Fruit fly (Drosophila melanogaster) whole organism, prepupa: Measurements from ENCODE around the gene rst.

Experiments
- CG10669 ChIP-seq: fragments of 200-800 bp; sonication (Bioruptor generic); optimal IDR thresholded peaks from 3 replicates; lab custom pipeline; 2018; ENCODE audit warnings: missing biosample characterization, mild to moderate bottlenecking, missing genetic modification characterization, moderate library complexity
- CG11294 ChIP-seq: fragments of 200-800 bp; sonication (Bioruptor generic); IDR thresholded peaks from 2 replicates; pipeline ENCODE4 v1.3.6; 2022; ENCODE audit warnings: missing biosample characterization, missing genetic modification characterization
- CG11762 ChIP-seq: fragments of 200-800 bp; sonication (Bioruptor generic); optimal IDR thresholded peaks from 3 replicates; lab custom pipeline; 2016; ENCODE audit warnings: missing biosample characterization, missing genetic modification characterization; ENCODE audit not compliant: insufficient read depth
- CG32006 ChIP-seq: fragments of 200-800 bp; sonication (Bioruptor generic); optimal IDR thresholded peaks from 3 replicates; lab custom pipeline; 2017; ENCODE audit warnings: missing biosample characterization, mild to moderate bottlenecking, missing genetic modification characterization
- CG34406 ChIP-seq: fragments of 200-800 bp; sonication (Bioruptor generic); optimal IDR thresholded peaks from 3 replicates; lab custom pipeline; 2016; ENCODE audit warnings: missing biosample characterization, missing genetic modification characterization
- CG3919 ChIP-seq: fragments of 200-800 bp; sonication (Bioruptor generic); optimal IDR thresholded peaks from 3 replicates; lab custom pipeline; 2016; ENCODE audit warnings: missing biosample characterization, missing genetic modification characterization
- CG4318 ChIP-seq: fragments of 200-800 bp; sonication (Bioruptor generic); optimal IDR thresholded peaks from 3 replicates; lab custom pipeline; 2017; ENCODE audit warnings: missing biosample characterization, mild to moderate bottlenecking, missing genetic modification characterization
- CG6163 ChIP-seq: fragments of 200-800 bp; sonication (Bioruptor generic); IDR thresholded peaks from 3 replicates; pipeline ENCODE4 v1.3.6; 2022; ENCODE audit warnings: missing biosample characterization, missing genetic modification characterization
- CG6792 ChIP-seq: fragments of 200-800 bp; sonication (Bioruptor generic); optimal IDR thresholded peaks from 3 replicates; lab custom pipeline; 2016; ENCODE audit warnings: missing biosample characterization, missing genetic modification characterization
- CG6854 ChIP-seq: fragments of 200-800 bp; sonication (Bioruptor generic); optimal IDR thresholded peaks from 2 replicates; lab custom pipeline; 2017; ENCODE audit warnings: missing biosample characterization, mild to moderate bottlenecking, missing genetic modification characterization
- CG7368 ChIP-seq: fragments of 200-800 bp; sonication (Bioruptor generic); optimal IDR thresholded peaks from 3 replicates; lab custom pipeline; 2016; ENCODE audit warnings: missing biosample characterization, missing genetic modification characterization
- CG8319 ChIP-seq: fragments of 200-800 bp; sonication (Bioruptor generic); optimal IDR thresholded peaks from 3 replicates; lab custom pipeline; 2016; ENCODE audit warnings: missing biosample characterization, missing genetic modification characterization
- CG8632 ChIP-seq: fragments of 200-800 bp; sonication (Bioruptor generic); optimal IDR thresholded peaks from 3 replicates; lab custom pipeline; 2016; ENCODE audit warnings: missing biosample characterization, missing genetic modification characterization
- CG9139 ChIP-seq: fragments of 200-800 bp; sonication (Bioruptor generic); optimal IDR thresholded peaks from 3 replicates; lab custom pipeline; 2017; ENCODE audit warnings: missing biosample characterization, mild to moderate bottlenecking, missing genetic modification characterization
- Eip75B ChIP-seq: fragments of 200-800 bp; sonication (Bioruptor generic); optimal IDR thresholded peaks from 3 replicates; lab custom pipeline; 2016; ENCODE audit warnings: missing biosample characterization, missing genetic modification characterization
- Ets21C ChIP-seq: fragments of 200-800 bp; sonication (Bioruptor generic); optimal IDR thresholded peaks from 3 replicates; lab custom pipeline; 2016; ENCODE audit warnings: missing biosample characterization, missing genetic modification characterization
- Gug ChIP-seq: fragments of 200-800 bp; sonication (Bioruptor generic); IDR thresholded peaks from 2 replicates; pipeline ENCODE4 v1.3.6; 2022; ENCODE audit warnings: missing biosample characterization, missing genetic modification characterization
- Hr38 ChIP-seq: sonication (Bioruptor generic); optimal IDR thresholded peaks from 2 replicates; lab custom pipeline; 2016; ENCODE audit warnings: missing biosample characterization, missing genetic modification characterization
- Hr39 ChIP-seq: fragments of 200-800 bp; sonication (Bioruptor generic); optimal IDR thresholded peaks from 2 replicates; lab custom pipeline; 2016; ENCODE audit warnings: missing biosample characterization, missing genetic modification characterization
- Hr4 ChIP-seq: fragments of 200-800 bp; sonication (Bioruptor generic); optimal IDR thresholded peaks from 3 replicates; lab custom pipeline; 2016; ENCODE audit warnings: missing biosample characterization, missing genetic modification characterization
- Lpt ChIP-seq: fragments of 200-800 bp; sonication (Bioruptor generic); optimal IDR thresholded peaks from 3 replicates; lab custom pipeline; 2016; ENCODE audit warnings: missing biosample characterization, missing genetic modification characterization
- Met ChIP-seq: fragments of 200-800 bp; sonication (Bioruptor generic); optimal IDR thresholded peaks from 3 replicates; lab custom pipeline; 2016; ENCODE audit warnings: missing biosample characterization, missing genetic modification characterization
- Smox ChIP-seq: fragments of 200-800 bp; sonication (Bioruptor generic); optimal IDR thresholded peaks from 3 replicates; lab custom pipeline; 2016; ENCODE audit warnings: missing biosample characterization, missing genetic modification characterization
- Sox14 ChIP-seq: fragments of 200-800 bp; sonication (Bioruptor generic); optimal IDR thresholded peaks from 3 replicates; lab custom pipeline; 2016; ENCODE audit warnings: missing biosample characterization, missing genetic modification characterization
- Sox15 ChIP-seq: fragments of 200-800 bp; sonication (Bioruptor generic); optimal IDR thresholded peaks from 3 replicates; lab custom pipeline; 2016; ENCODE audit warnings: missing biosample characterization, missing genetic modification characterization
- cyc ChIP-seq: fragments of 200-800 bp; sonication (Bioruptor generic); optimal IDR thresholded peaks from 3 replicates; lab custom pipeline; 2016; ENCODE audit warnings: missing biosample characterization, missing genetic modification characterization
- dsx ChIP-seq: fragments of 200-800 bp; optimal IDR thresholded peaks from 3 replicates; lab custom pipeline; 2019; ENCODE audit warnings: missing biosample characterization, mild to moderate bottlenecking, missing genetic modification characterization, moderate library complexity; ENCODE audit not compliant: poor library complexity, severe bottlenecking
- eg ChIP-seq: fragments of 200-800 bp; sonication (Bioruptor generic); IDR thresholded peaks from 3 replicates; pipeline ENCODE4 v1.3.6; 2022; ENCODE audit warnings: missing biosample characterization, missing genetic modification characterization
- fkh ChIP-seq: fragments of 200-800 bp; sonication (Bioruptor generic); optimal IDR thresholded peaks from 3 replicates; lab custom pipeline; 2017; ENCODE audit warnings: missing biosample characterization, mild to moderate bottlenecking, missing genetic modification characterization, moderate library complexity
- lz ChIP-seq: fragments of 200-800 bp; sonication (Bioruptor generic); optimal IDR thresholded peaks from 3 replicates; lab custom pipeline; 2016; ENCODE audit warnings: missing biosample characterization, missing genetic modification characterization
- pdm3 ChIP-seq: fragments of 200-800 bp; sonication (Bioruptor generic); optimal IDR thresholded peaks from 3 replicates; lab custom pipeline; 2016; ENCODE audit warnings: missing biosample characterization, missing genetic modification characterization
- salr ChIP-seq, 2 experiments: fragments of 200-800 bp; sonication (Bioruptor generic); optimal IDR thresholded peaks; 3 replicates each; lab custom pipeline; 2016 to 2018; ENCODE audit warnings: missing biosample characterization in 2 of 2, missing genetic modification characterization in 2 of 2, mild to moderate bottlenecking in 1 of 2
- ss ChIP-seq, 2 experiments: fragments of 200-800 bp; sonication (Bioruptor generic); optimal IDR thresholded peaks; 2 replicates in 1 of 2; 3 replicates in 1 of 2; lab custom pipeline; 2017 to 2018; ENCODE audit warnings: mild to moderate bottlenecking in 2 of 2, missing biosample characterization in 2 of 2, missing genetic modification characterization in 2 of 2, moderate library complexity in 1 of 2
- svp ChIP-seq: fragments of 200-800 bp; sonication (Bioruptor generic); peaks from one replicate; lab custom pipeline; 2016; ENCODE audit warnings: missing biosample characterization, missing genetic modification characterization

Gene rst

DNA sequence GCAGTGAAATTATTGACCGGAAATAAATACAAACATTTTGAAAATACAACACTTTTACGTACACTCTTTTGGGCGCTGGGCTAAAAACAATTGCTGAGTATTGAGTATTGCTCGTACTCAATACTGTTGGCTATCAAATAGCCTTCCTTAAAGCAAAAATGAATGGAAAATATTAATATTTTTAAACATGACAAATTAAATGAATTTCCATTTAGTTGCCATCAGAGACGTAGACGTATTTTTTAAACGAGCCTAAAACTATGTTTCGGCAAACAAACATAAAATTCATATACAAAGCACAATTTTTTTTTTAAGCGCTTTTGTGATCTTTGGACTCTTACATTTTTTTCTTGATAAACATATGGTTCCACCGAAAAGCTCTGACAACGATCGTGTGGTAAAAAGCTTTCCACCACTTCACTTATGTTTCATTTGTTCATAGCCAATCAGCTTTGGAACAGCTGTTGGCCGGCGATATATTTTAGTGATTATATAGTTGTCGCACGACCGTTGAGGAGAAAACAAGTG is 26.0 kb downstream of the rst start, which contains the start of gene CG3603 (continued):
- TF ChIP-seq CG9139 (GFP tag; lab: Kevin White, UChicago): peak; percentile 93
- TF ChIP-seq CG11294 (GFP tag; lab: Robert Waterston, UW): no peak
- TF ChIP-seq pdm3: peak; percentile 46
- TF ChIP-seq ss (GFP tag; optimal IDR thresholded peaks at IDR 0.05; lab: Kevin White, UChicago): peak; percentile 76 to 85
- peak; percentile 46 for TF ChIP-seq CG8632 (GFP tag; lab: Kevin White, UChicago)
- TF ChIP-seq CG6792 (GFP tag; lab: Kevin White, UChicago): no peak
- TF ChIP-seq CG6854 (GFP tag; lab: Kevin White, UChicago): peak; percentile 93
- peak; percentile 71 for TF ChIP-seq Met (GFP tag; lab: Kevin White, UChicago)
- peak; percentile 42 for TF ChIP-seq Sox14 (GFP tag; lab: Kevin White, UChicago)
- peak; percentile 70 for TF ChIP-seq CG11762 (GFP tag; lab: Kevin White, UChicago)
- TF ChIP-seq svp (GFP tag; lab: Kevin White, UChicago): peak; percentile 78
- TF ChIP-seq CG8319 (GFP tag; lab: Kevin White, UChicago): peak; percentile 72
- TF ChIP-seq, all 60 proteins: peak for 50

DNA sequence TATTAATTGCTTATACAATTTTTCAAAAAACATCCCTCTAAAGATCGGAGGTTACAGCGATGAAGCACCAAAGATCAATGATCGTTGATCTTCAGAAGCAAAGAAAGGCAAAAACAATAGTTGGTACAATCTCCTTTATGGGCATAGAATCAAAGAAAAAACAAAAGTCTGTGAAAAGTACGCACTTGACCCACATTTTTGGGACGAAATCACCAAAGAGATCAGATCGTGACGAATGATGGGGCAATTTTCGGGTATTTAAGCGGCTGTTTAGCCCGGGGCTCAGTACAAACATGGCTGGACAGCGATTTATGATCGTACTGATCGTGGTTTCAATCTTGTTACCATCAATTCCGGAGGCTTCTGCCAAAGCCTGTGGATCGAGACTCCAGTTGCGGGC is 26.8 kb downstream of the rst start, which contains the start of gene CG17959:
Gene CG17959 (plus strand): TSS at position 301 of the 400 bp plus-strand sequence.
- TF ChIP-seq Sox14 (GFP tag; lab: Kevin White, UChicago): no peak
- TF ChIP-seq Hr39 (GFP tag; lab: Kevin White, UChicago): no peak
- TF ChIP-seq CG11762 (GFP tag; lab: Kevin White, UChicago): no peak
- no peak for TF ChIP-seq ss (GFP tag; optimal IDR thresholded peaks at IDR 0.05; lab: Kevin White, UChicago)
- TF ChIP-seq Sox15 (GFP tag; lab: Kevin White, UChicago): no peak
- TF ChIP-seq lz (GFP tag; lab: Kevin White, UChicago): no peak
- TF ChIP-seq CG32006: no peak
- TF ChIP-seq CG7368: no peak

DNA sequence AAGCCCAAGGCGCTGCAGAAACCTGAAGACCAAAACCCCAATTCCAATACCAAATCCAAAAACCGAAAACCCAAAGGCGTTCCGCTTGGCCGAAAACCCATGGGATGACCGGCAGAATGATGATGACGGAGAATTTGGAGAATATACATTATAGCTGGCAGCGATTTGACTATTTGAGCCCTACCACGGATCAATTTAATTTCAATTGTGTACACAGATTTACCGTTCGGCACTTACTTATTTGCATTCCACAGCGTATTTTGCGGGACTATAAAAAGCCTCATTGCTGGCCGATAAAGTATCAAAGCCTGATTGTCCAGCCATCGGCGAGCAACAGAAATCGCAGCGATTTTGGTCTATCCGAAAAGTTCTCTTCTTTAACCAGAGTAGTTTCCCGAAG is 28.5 kb downstream of the rst start, which contains the start of gene CG14423:
Gene CG14423 (plus strand): TSS at position 301 of the 400 bp plus-strand sequence.
- TF ChIP-seq Eip75B (GFP tag; lab: Kevin White, UChicago): no peak
- no peak for TF ChIP-seq Sox15 (GFP tag; lab: Kevin White, UChicago)
- TF ChIP-seq CG11762 (GFP tag; lab: Kevin White, UChicago): no peak
- no peak for TF ChIP-seq CG34406 (GFP tag; lab: Kevin White, UChicago)
- no peak for TF ChIP-seq dsx (GFP tag; lab: Kevin White, UChicago)
- no peak for TF ChIP-seq lz (GFP tag; lab: Kevin White, UChicago)
- no peak for TF ChIP-seq Ets21C (GFP tag; lab: Kevin White, UChicago)
- no peak for TF ChIP-seq CG3919 (GFP tag; lab: Kevin White, UChicago)
- no peak for TF ChIP-seq CG9139 (GFP tag; lab: Kevin White, UChicago)

DNA sequence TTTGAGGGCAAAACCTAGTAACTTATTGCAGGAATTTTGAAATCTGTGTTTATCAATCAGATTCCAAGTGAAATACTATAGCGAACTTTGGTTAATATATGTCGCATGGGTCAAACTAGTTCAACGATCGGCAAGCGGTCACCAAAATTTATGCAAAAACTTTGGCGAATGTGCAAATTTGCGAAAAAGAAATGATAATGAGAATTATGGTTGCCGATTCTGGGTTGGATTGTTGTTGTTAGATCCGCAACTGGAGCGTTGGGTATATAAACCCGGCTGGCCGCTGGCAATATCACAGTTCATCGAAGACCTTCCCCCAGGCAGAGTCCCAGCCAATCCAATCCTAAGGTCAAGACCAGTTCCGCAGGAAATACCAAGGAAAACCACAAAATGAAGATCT is 30.5 kb downstream of the rst start, which contains the start of gene CG14422:
Gene CG14422 (plus strand): TSS at position 301 of the 400 bp plus-strand sequence.
- TF ChIP-seq Gug (GFP tag; lab: Robert Waterston, UW): no peak
- no peak for TF ChIP-seq cyc (GFP tag; lab: Kevin White, UChicago)
- TF ChIP-seq Ets21C (GFP tag; lab: Kevin White, UChicago): no peak
- TF ChIP-seq CG11294 (GFP tag; lab: Robert Waterston, UW): no peak
- TF ChIP-seq Lpt (GFP tag; lab: Kevin White, UChicago): no peak
- TF ChIP-seq CG32006: no peak
- no peak for TF ChIP-seq fkh (GFP tag; lab: Kevin White, UChicago)
- TF ChIP-seq CG3919 (GFP tag; lab: Kevin White, UChicago): no peak
- no peak for TF ChIP-seq CG6792 (GFP tag; lab: Kevin White, UChicago)
- no peak for TF ChIP-seq eg (GFP tag; lab: Robert Waterston, UW)
- TF ChIP-seq salr (GFP tag; optimal IDR thresholded peaks at IDR 0.05; lab: Kevin White, UChicago): no peak
- no peak for TF ChIP-seq Hr38 (GFP tag; lab: Kevin White, UChicago)
- TF ChIP-seq Hr4 (GFP tag; lab: Kevin White, UChicago): no peak
- no peak for TF ChIP-seq CG10669 (GFP tag; lab: Kevin White, UChicago)
- no peak for TF ChIP-seq CG8319 (GFP tag; lab: Kevin White, UChicago)
- TF ChIP-seq CG6163: no peak
- TF ChIP-seq Smox (GFP tag; lab: Kevin White, UChicago): no peak
- TF ChIP-seq CG34406 (GFP tag; lab: Kevin White, UChicago): no peak
- no peak for TF ChIP-seq CG4318 (GFP tag; lab: Kevin White, UChicago)
- TF ChIP-seq Eip75B (GFP tag; lab: Kevin White, UChicago): no peak
